Worm (Caenorhabditis elegans): ENCODE data around the gene aakg-5.

- no peak for TF ChIP-seq ceh-13 (GFP tag; optimal IDR thresholded peaks at IDR 0.05)
- no peak for TF ChIP-seq B0310.2 (tag; optimal IDR thresholded peaks at IDR 0.05)
- no peak for TF ChIP-seq ama-1 (optimal IDR thresholded peaks at IDR 0.05)
- TF ChIP-seq ceh-36 (tag; optimal IDR thresholded peaks at IDR 0.05): no peak
- no peak for TF ChIP-seq flt-1 (GFP tag; IDR thresholded peaks at IDR 0.05)
- no peak for TF ChIP-seq aly-1 (tag; optimal IDR thresholded peaks at IDR 0.05)
- no peak for TF ChIP-seq tbx-37 (GFP tag; conservative IDR thresholded peaks at IDR 0.05)
- TF ChIP-seq sea-1 (GFP tag; conservative IDR thresholded peaks at IDR 0.05): no peak
- no peak for TF ChIP-seq ets-7 (tag; optimal IDR thresholded peaks at IDR 0.05)
- TF ChIP-seq hmg-4 (GFP tag; optimal IDR thresholded peaks at IDR 0.05): no peak
- TF ChIP-seq pes-1 (GFP tag; IDR thresholded peaks at IDR 0.05): no peak
- TF ChIP-seq F13C5.2 (tag; optimal IDR thresholded peaks at IDR 0.05): no peak
- no peak for TF ChIP-seq hmbx-1 (tag; optimal IDR thresholded peaks at IDR 0.05)
- TF ChIP-seq scrt-1 (GFP tag; IDR thresholded peaks at IDR 0.05): no peak
Measured at ce11 chrII:10021749-10022148, 46.8 kb upstream of the aakg-5 start.

All from whole organism, early embryonic.